Fruit fly (Drosophila melanogaster): ENCODE measurements around the gene CG34164.
A peak's percentile ranks its signal among the peaks of the same experiment; 100 is the strongest.

Gene CG34164

DNA sequence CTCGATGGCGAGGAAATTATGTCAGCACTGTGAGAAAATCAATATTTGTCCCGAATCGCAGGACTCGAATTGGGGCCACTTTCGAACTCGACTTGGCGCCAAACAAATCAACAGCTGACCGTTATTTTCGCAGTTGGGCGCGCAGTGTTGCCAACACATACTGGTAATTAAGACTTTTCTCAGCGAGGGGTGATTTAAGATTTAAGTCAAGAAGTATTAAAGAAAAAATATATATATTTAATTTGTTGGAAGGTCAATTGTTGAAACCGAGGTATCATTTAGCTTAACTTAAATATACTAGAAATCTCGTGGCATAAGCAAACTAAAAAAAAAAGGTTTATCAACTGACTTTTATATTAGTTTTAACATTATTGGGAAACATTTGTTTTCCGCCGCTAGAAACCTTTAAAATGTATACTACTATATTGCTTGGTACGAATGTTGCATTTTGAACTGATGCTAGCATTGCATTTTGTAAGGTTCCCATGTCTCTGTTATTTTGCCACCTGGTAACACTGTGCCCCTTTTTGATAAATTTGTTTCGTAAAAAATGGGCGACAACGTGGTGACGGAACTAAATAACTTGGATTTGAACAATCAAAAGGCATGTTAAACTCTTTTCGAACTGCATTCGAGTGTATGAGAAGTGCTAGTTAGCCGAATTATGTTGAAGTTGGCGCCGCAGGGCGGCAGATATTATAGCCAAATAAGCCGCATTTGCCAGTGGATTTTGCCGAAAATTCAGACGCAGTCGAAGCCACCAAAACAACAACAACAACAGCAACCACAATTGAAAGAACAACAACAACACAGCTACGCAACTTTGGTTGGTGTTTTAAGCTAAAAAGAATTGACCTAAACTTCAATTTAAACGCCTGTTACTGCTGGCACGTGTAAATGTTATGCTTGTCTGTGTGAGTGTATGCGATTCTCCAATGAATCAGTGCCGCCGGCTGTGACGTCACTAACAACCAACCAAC lies 47.4 kb downstream of the CG34164 start, which contains the start of the genes Patsas and ThrRS (continued):
- peak; percentile 77 for TF ChIP-seq CG8388 (GFP tag; optimal IDR thresholded peaks at IDR 0.05)
- TF ChIP-seq CG6813 (GFP tag; optimal IDR thresholded peaks at IDR 0.05), result peak; percentile 62
- peak; percentile 96 for TF ChIP-seq sens (GFP tag)
- peak; percentile 81 for TF ChIP-seq CG14667 (GFP tag; IDR thresholded peaks at IDR 0.05)
- TF ChIP-seq CTCF (GFP tag; optimal IDR thresholded peaks at IDR 0.05), result peak; percentile 17
- TF ChIP-seq CG18262 (tag; optimal IDR thresholded peaks at IDR 0.05), result peak; percentile 84
- TF ChIP-seq CG17328 (GFP tag; IDR thresholded peaks at IDR 0.05), result peak; percentile 76
- peak; percentile 47 for TF ChIP-seq CG7271 (tag; optimal IDR thresholded peaks at IDR 0.05)
- TF ChIP-seq Spps (tag; optimal IDR thresholded peaks at IDR 0.05), result peak; percentile 75
- TF ChIP-seq ttk (GFP tag; IDR thresholded peaks at IDR 0.05), result peak; percentile 76
- TF ChIP-seq CG6791 (GFP tag; IDR thresholded peaks at IDR 0.05; ENCODE audit: partially characterized antibody), result no peak
- TF ChIP-seq croc (GFP tag; conservative IDR thresholded peaks at IDR 0.05), result peak; percentile 78
- TF ChIP-seq CG17359 (tag; optimal IDR thresholded peaks at IDR 0.05), result peak; percentile 86
- no peak for TF ChIP-seq Deaf1 (tag; optimal IDR thresholded peaks at IDR 0.05)
- TF ChIP-seq pita (GFP tag; optimal IDR thresholded peaks at IDR 0.05), result no peak
- peak; percentile 69 for TF ChIP-seq cas (GFP tag; IDR thresholded peaks at IDR 0.05)
- TF ChIP-seq CG30403 (GFP tag; optimal IDR thresholded peaks at IDR 0.05), result peak; percentile 92
- no peak for TF ChIP-seq HLH4C (GFP tag; IDR thresholded peaks at IDR 0.05; ENCODE audit: partially characterized antibody)
- TF ChIP-seq caup (GFP tag; optimal IDR thresholded peaks at IDR 0.05; ENCODE audit: severe bottlenecking), result peak; percentile 86
- peak; percentile 14 for TF ChIP-seq CG8359 (GFP tag; optimal IDR thresholded peaks at IDR 0.05; ENCODE audit: borderline replicate concordance)
- TF ChIP-seq CG11247 (GFP tag; IDR thresholded peaks at IDR 0.05), result peak; percentile 70
- no peak for TF ChIP-seq CG14860 (GFP tag; IDR thresholded peaks at IDR 0.05; ENCODE audit: partially characterized antibody)
- peak; percentile 49 for TF ChIP-seq Side (GFP tag; optimal IDR thresholded peaks at IDR 0.05)
- peak; percentile 53; the same call in 1 of the 2 replicates for TF ChIP-seq dan (GFP tag; IDR thresholded peaks at IDR 0.05)
- TF ChIP-seq Hey (tag; optimal IDR thresholded peaks at IDR 0.05), result no peak
- no peak for TF ChIP-seq dmrt99B (tag; optimal IDR thresholded peaks at IDR 0.05)
- no peak for TF ChIP-seq CG8478 (optimal IDR thresholded peaks at IDR 0.05)
- TF ChIP-seq gt (GFP tag; IDR thresholded peaks at IDR 0.05), result peak; percentile 53; the same call in 1 of the 2 replicates
- TF ChIP-seq CG5245 (GFP tag; optimal IDR thresholded peaks at IDR 0.05), result peak; percentile 76
- TF ChIP-seq mirr (GFP tag; optimal IDR thresholded peaks at IDR 0.05), result no peak
- TF ChIP-seq YL-1 (GFP tag; optimal IDR thresholded peaks at IDR 0.05), result peak; percentile 65
- peak; percentile 87 for TF ChIP-seq az2 (GFP tag; optimal IDR thresholded peaks at IDR 0.05)
- peak; percentile 87 for TF ChIP-seq CG10543 (GFP tag; optimal IDR thresholded peaks at IDR 0.05)
- TF ChIP-seq CG18599 (GFP tag; optimal IDR thresholded peaks at IDR 0.05), result peak; percentile 91
- peak; percentile 55 for TF ChIP-seq CHES-1-like (GFP tag; optimal IDR thresholded peaks at IDR 0.05)
- peak; percentile 70 for TF ChIP-seq CG9797 (GFP tag; optimal IDR thresholded peaks at IDR 0.05)
- peak; percentile 82; the same call in 2 of the 3 replicates for TF ChIP-seq so (GFP tag; IDR thresholded peaks at IDR 0.05)
- peak; percentile 94 for TF ChIP-seq nmo (GFP tag; optimal IDR thresholded peaks at IDR 0.05)
- TF ChIP-seq CG12744 (GFP tag; optimal IDR thresholded peaks at IDR 0.05), result peak; percentile 56
- peak; percentile 89 for TF ChIP-seq CG9932 (GFP tag; IDR thresholded peaks at IDR 0.05)
- peak; percentile 83 for TF ChIP-seq CG15601 (tag; optimal IDR thresholded peaks at IDR 0.05)
- peak; percentile 74 for TF ChIP-seq ems (GFP tag; optimal IDR thresholded peaks at IDR 0.05)
- TF ChIP-seq pum (GFP tag; optimal IDR thresholded peaks at IDR 0.05), result peak; percentile 67
- peak; percentile 76 for TF ChIP-seq ap (GFP tag; IDR thresholded peaks at IDR 0.05)
- no peak for TF ChIP-seq tio (GFP tag; optimal IDR thresholded peaks at IDR 0.05)
- TF ChIP-seq CG12104 (GFP tag; optimal IDR thresholded peaks at IDR 0.05), result peak; percentile 80
- peak; percentile 95 for TF ChIP-seq row (GFP tag; IDR thresholded peaks at IDR 0.05)
- peak; percentile 4 for TF ChIP-seq repo (GFP tag; optimal IDR thresholded peaks at IDR 0.05)
- TF ChIP-seq Atf-2 (GFP tag; optimal IDR thresholded peaks at IDR 0.05), result no peak
